Worm (Caenorhabditis elegans): ENCODE measurements around the gene rpn-9.

- no peak for TF ChIP-seq pqm-1 (tag; optimal IDR thresholded peaks at IDR 0.05)
- no peak for TF ChIP-seq tbx-2 (tag; optimal IDR thresholded peaks at IDR 0.05)
- no peak for TF ChIP-seq rnt-1 (tag; optimal IDR thresholded peaks at IDR 0.05)
Measured at ce11 chrII:11281177-11281576, 42.5 kb upstream of the rpn-9 start.
